Worm (Caenorhabditis elegans) whole organism, L1 larva: Measurements from ENCODE around the gene F07G11.1.
A peak's percentile ranks its signal among the peaks of the same experiment; 100 is the strongest.
"Not testable (repeated sequence)": the region's sequence is repeated elsewhere in the genome, so short reads cannot be mapped to it uniquely, and the experiment has no call there.

Source experiments
- C16A3.4 ChIP-seq: fragments of 150-350 bp; optimal IDR thresholded peaks from 2 replicates; lab custom pipeline; 2014; ENCODE audit warnings: missing biosample characterization, missing genetic modification characterization
- Y116A8C.19 ChIP-seq: sonication (generic microtip); optimal IDR thresholded peaks from 2 replicates; lab custom pipeline; 2016; ENCODE audit warnings: missing compliant biosample characterization, missing genetic modification characterization, borderline replicate concordance
- aha-1 ChIP-seq: fragments of 150-350 bp; optimal IDR thresholded peaks from 2 replicates; lab custom pipeline; 2014; ENCODE audit warnings: missing biosample characterization, missing genetic modification characterization
- alr-1 ChIP-seq: fragments of 200-800 bp; sonication (Bioruptor generic); optimal IDR thresholded peaks from 2 replicates; lab custom pipeline; 2018; ENCODE audit warnings: borderline replicate concordance, mild to moderate bottlenecking, missing genetic modification characterization, missing compliant biosample characterization
- ceh-82 ChIP-seq, 3 experiments: fragments of 150-350 bp in 1 of 3; sonication (generic microtip) in 2 of 3; optimal IDR thresholded peaks; 2 replicates each; lab custom pipeline; 2014 to 2017; ENCODE audit warnings: missing biosample characterization in 3 of 3, missing genetic modification characterization in 3 of 3
- ceh-88 ChIP-seq: fragments of 200-800 bp; sonication (Bioruptor generic); IDR thresholded peaks from 2 replicates; pipeline ENCODE4 v1.3.6; 2022; ENCODE audit warnings: missing genetic modification characterization, missing compliant biosample characterization
- ces-1 ChIP-seq: fragments of 150-350 bp; optimal IDR thresholded peaks from 2 replicates; lab custom pipeline; 2014; ENCODE audit warnings: missing biosample characterization, missing genetic modification reagents, missing genetic modification characterization
- dpl-1 ChIP-seq, 3 experiments: fragments of 150-350 bp in 2 of 3; sonication (generic microtip) in 1 of 3; optimal IDR thresholded peaks; 2 replicates each; lab custom pipeline; 2014 to 2017; ENCODE audit warnings: missing biosample characterization in 3 of 3, missing genetic modification characterization in 3 of 3, missing genetic modification reagents in 3 of 3
- efl-1 ChIP-seq, 4 experiments: fragments of 150-350 bp; optimal IDR thresholded peaks in 3 of 4; peaks in 1 of 4; 1 replicate in 1 of 4; 2 replicates in 3 of 4; lab custom pipeline; 2014; ENCODE audit warnings: missing biosample characterization in 2 of 4, missing genetic modification characterization in 2 of 4, missing genetic modification reagents in 2 of 4
- fkh-8 ChIP-seq: sonication (generic microtip); optimal IDR thresholded peaks from 2 replicates; lab custom pipeline; 2016; ENCODE audit warnings: mild to moderate bottlenecking, missing genetic modification characterization, missing compliant biosample characterization
- fos-1 ChIP-seq: fragments of 150-350 bp; optimal IDR thresholded peaks from 2 replicates; lab custom pipeline; 2014; ENCODE audit warnings: missing biosample characterization, missing genetic modification characterization
- grh-1 ChIP-seq: fragments of 200-800 bp; sonication (Bioruptor generic); IDR thresholded peaks from 2 replicates; pipeline ENCODE4 v1.3.6; 2022; ENCODE audit warnings: missing genetic modification reagents, missing genetic modification characterization, missing compliant biosample characterization
- hlh-17 ChIP-seq: fragments of 200-800 bp; sonication (Bioruptor generic); optimal IDR thresholded peaks from 2 replicates; lab custom pipeline; 2018; ENCODE audit warnings: missing genetic modification characterization, mild to moderate bottlenecking, missing compliant biosample characterization, moderate library complexity, borderline replicate concordance
- hpl-2 ChIP-seq: fragments of 150-350 bp; optimal IDR thresholded peaks from 2 replicates; lab custom pipeline; 2014; ENCODE audit warnings: missing biosample characterization, missing genetic modification reagents, missing genetic modification characterization
- isw-1 ChIP-seq: fragments of 200-800 bp; sonication (Bioruptor generic); IDR thresholded peaks from 2 replicates; pipeline ENCODE4 v1.3.6; 2022; ENCODE audit warnings: missing genetic modification characterization, missing compliant biosample characterization
- jun-1 ChIP-seq: fragments of 150-350 bp; optimal IDR thresholded peaks from 2 replicates; lab custom pipeline; 2014; ENCODE audit warnings: missing biosample characterization, missing genetic modification reagents, missing genetic modification characterization
- lin-35 ChIP-seq, 2 experiments: fragments of 150-350 bp; optimal IDR thresholded peaks; 2 replicates each; lab custom pipeline; 2014; ENCODE audit warnings: missing biosample characterization in 2 of 2, missing genetic modification characterization in 2 of 2, missing genetic modification reagents in 2 of 2
- lin-39 ChIP-seq: fragments of 150-350 bp; optimal IDR thresholded peaks from 2 replicates; lab custom pipeline; 2014; ENCODE audit warnings: missing biosample characterization, missing genetic modification reagents, missing genetic modification characterization
- lir-3 ChIP-seq: sonication (generic microtip); optimal IDR thresholded peaks from 2 replicates; lab custom pipeline; 2016; ENCODE audit warnings: mild to moderate bottlenecking, missing genetic modification characterization, moderate library complexity, missing compliant biosample characterization; ENCODE audit not compliant: poor library complexity
- mab-9 ChIP-seq: fragments of 200-800 bp; sonication (Bioruptor generic); IDR thresholded peaks from 2 replicates; pipeline ENCODE4 v1.3.6; 2022; ENCODE audit warnings: missing genetic modification reagents, missing genetic modification characterization, missing compliant biosample characterization
- nhr-12 ChIP-seq: sonication (generic microtip); optimal IDR thresholded peaks from 2 replicates; lab custom pipeline; 2017; ENCODE audit warnings: missing biosample characterization, missing genetic modification characterization
- nhr-47 ChIP-seq: sonication (generic microtip); optimal IDR thresholded peaks from 2 replicates; lab custom pipeline; 2016; ENCODE audit warnings: mild to moderate bottlenecking, missing genetic modification characterization, moderate library complexity, missing compliant biosample characterization
- nhr-71 ChIP-seq: sonication (generic microtip); optimal IDR thresholded peaks from 2 replicates; lab custom pipeline; 2016; ENCODE audit warnings: mild to moderate bottlenecking, missing genetic modification characterization, moderate library complexity, missing compliant biosample characterization
- nhr-77 ChIP-seq: fragments of 150-350 bp; optimal IDR thresholded peaks from 2 replicates; lab custom pipeline; 2014; ENCODE audit warnings: missing biosample characterization, missing genetic modification characterization
- nhr-84 ChIP-seq: sonication (generic microtip); optimal IDR thresholded peaks from 2 replicates; lab custom pipeline; 2017; ENCODE audit warnings: missing biosample characterization, missing genetic modification characterization
- nhr-90 ChIP-seq: sonication (generic microtip); optimal IDR thresholded peaks from 2 replicates; lab custom pipeline; 2016; ENCODE audit warnings: mild to moderate bottlenecking, missing genetic modification characterization, missing compliant biosample characterization; ENCODE audit not compliant: poor library complexity
- snpc-4 ChIP-seq: fragments of 150-350 bp; optimal IDR thresholded peaks from 2 replicates; lab custom pipeline; 2014; ENCODE audit warnings: missing biosample characterization, missing genetic modification characterization
- snu-23 ChIP-seq: sonication (generic microtip); optimal IDR thresholded peaks from 2 replicates; lab custom pipeline; 2016; ENCODE audit warnings: missing genetic modification characterization, missing compliant biosample characterization
- sptf-1 ChIP-seq: fragments of 150-350 bp; optimal IDR thresholded peaks from 2 replicates; lab custom pipeline; 2014; ENCODE audit warnings: missing biosample characterization, missing genetic modification characterization
- sup-37 ChIP-seq: fragments of 200-800 bp; sonication (Bioruptor generic); optimal IDR thresholded peaks from 2 replicates; lab custom pipeline; 2018; ENCODE audit warnings: mild to moderate bottlenecking, missing genetic modification characterization, missing compliant biosample characterization
- unc-130 ChIP-seq: fragments of 150-350 bp; optimal IDR thresholded peaks from 2 replicates; lab custom pipeline; 2017; ENCODE audit warnings: missing biosample characterization, missing genetic modification characterization, inconsistent platforms
- unc-30 ChIP-seq: sonication (generic microtip); optimal IDR thresholded peaks from 2 replicates; lab custom pipeline; 2017; ENCODE audit warnings: missing biosample characterization, missing genetic modification characterization
- unc-98 ChIP-seq: fragments of 200-800 bp; sonication (Bioruptor generic); IDR thresholded peaks from 2 replicates; pipeline ENCODE4 v1.3.6; 2022; ENCODE audit warnings: missing genetic modification characterization, missing compliant biosample characterization
- vab-15 ChIP-seq: sonication (generic microtip); optimal IDR thresholded peaks from 2 replicates; lab custom pipeline; 2017; ENCODE audit warnings: missing genotype, mild to moderate bottlenecking, missing genetic modification characterization, missing compliant biosample characterization
- xbp-1 ChIP-seq: sonication (generic microtip); optimal IDR thresholded peaks from 2 replicates; lab custom pipeline; 2016; ENCODE audit warnings: missing genetic modification characterization, missing compliant biosample characterization
- ztf-11 ChIP-seq, 2 experiments: sonication (generic microtip); optimal IDR thresholded peaks; 2 replicates each; lab custom pipeline; 2016 to 2017; ENCODE audit warnings: missing genetic modification characterization in 2 of 2, missing biosample characterization in 1 of 2, missing compliant biosample characterization in 1 of 2

The F07G11.1 gene

DNA sequence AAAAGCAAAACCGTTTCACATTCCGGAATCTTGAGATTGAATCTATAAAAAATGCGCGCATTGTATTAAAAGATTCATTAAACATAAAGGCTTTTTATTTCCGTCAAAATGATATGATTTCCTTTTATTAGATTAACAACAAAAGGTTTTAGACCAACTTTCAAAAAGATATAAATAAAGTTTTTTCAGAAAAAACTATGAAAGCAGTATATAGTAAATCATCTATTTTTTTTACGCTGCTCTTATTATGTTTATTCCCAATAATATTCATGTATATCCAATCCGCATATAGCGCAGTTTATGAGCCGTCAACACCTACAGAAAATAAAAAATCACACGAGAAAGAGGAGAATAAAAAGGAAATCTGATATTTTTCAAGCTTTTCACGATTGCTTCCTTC is 2.7 kb upstream of the F07G11.1 start, which contains the start of gene F07G11.2:
Gene F07G11.2 (plus strand): TSS at position 301 of the 400 bp plus-strand sequence.
- TF ChIP-seq unc-98 (GFP tag; lab: Robert Waterston, UW); ceh-82 (tag; optimal IDR thresholded peaks at IDR 0.05; lab: Kevin White, UChicago); lin-39: not testable (repeated sequence)

DNA sequence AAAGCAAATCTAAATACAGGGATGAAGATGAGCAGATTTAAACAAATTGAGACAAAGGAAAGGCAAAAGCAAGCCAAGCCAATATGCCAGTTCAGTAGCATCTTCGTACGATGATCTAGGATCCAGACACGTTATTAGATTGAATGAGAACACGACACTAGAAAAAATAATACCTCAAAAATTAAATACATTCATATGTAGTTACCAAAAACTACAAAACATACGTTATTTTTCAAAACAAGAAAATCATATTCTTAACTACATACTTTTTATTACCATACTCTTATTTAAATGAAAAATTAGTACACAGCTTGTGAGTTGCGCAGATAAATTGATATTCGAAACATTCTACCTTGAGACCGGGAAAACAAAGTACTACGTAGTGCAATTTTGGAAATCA is 6.0 kb downstream of the F07G11.1 start, which contains the start of gene srx-6:
Gene srx-6 (minus strand): TSS at position 101 of the 400 bp plus-strand sequence.
- no peak for TF ChIP-seq hpl-2 (GFP tag; lab: Kevin White, UChicago)
- no peak for TF ChIP-seq snu-23 (GFP tag; lab: Kevin White, UChicago)
- no peak for TF ChIP-seq jun-1 (tag; lab: Kevin White, UChicago)
- no peak for TF ChIP-seq aha-1 (tag; lab: Kevin White, UChicago)
- no peak for TF ChIP-seq snpc-4 (tag; lab: Kevin White, UChicago)
- no peak for TF ChIP-seq nhr-71
- no peak for TF ChIP-seq sptf-1
- TF ChIP-seq efl-1 (optimal IDR thresholded peaks at IDR 0.05; lab: Kevin White, UChicago) = no peak
- no peak for TF ChIP-seq efl-1 (GFP tag; optimal IDR thresholded peaks at IDR 0.05 in 1 of 2; lab: Kevin White, UChicago)
- TF ChIP-seq fos-1 (tag; lab: Kevin White, UChicago) = no peak
- TF ChIP-seq isw-1 = no peak
- no peak for TF ChIP-seq alr-1
- TF ChIP-seq lir-3 (tag; lab: Kevin White, UChicago) = no peak
- TF ChIP-seq nhr-47 (tag; lab: Kevin White, UChicago) = no peak
- no peak for TF ChIP-seq nhr-12 (tag; lab: Kevin White, UChicago)
- TF ChIP-seq lin-39 = no peak
- TF ChIP-seq fkh-8 (tag; lab: Kevin White, UChicago) = no peak
- TF ChIP-seq nhr-90 (tag; lab: Kevin White, UChicago) = no peak
- no peak for TF ChIP-seq unc-30 (tag; lab: Kevin White, UChicago)
- TF ChIP-seq unc-130 (tag; lab: Kevin White, UChicago) = no peak

DNA sequence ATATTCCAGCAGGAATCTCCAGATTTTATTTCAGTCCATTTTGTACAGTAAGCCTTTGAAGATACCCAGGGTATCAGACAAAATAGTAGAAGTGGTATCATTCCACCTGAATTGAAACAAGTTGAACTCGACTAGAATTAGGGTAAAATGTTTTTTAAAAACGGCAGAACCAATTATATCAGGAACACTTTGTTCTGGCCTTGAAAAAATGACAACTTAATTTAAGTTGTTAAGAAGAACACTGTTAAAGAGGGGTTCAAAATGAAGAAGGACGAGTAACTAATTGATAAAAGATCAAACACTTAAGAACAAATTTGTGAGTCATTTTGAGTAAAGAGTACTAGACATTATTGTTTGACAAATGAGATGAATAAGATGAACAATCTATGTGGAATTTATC is 13.7 kb downstream of the F07G11.1 start, which contains the start of gene lmd-4:
Gene lmd-4 (minus strand): TSS at position 101 of the 400 bp plus-strand sequence.
- TF ChIP-seq Y116A8C.19 (tag; lab: Kevin White, UChicago) (no peak), hlh-17 (GFP tag; lab: Kevin White, UChicago) (no peak), xbp-1 (tag; lab: Kevin White, UChicago) (no peak), mab-9 (GFP tag; lab: Robert Waterston, UW) (no peak), grh-1 (no peak), alr-1 (no peak), efl-1 (optimal IDR thresholded peaks at IDR 0.05; lab: Kevin White, UChicago) (no peak), efl-1 (GFP tag; optimal IDR thresholded peaks at IDR 0.05 in 1 of 2; lab: Kevin White, UChicago) (peak in 1 of 2 experiments; percentile 17)
- TF ChIP-seq, all 84 proteins: peak for 1

DNA sequence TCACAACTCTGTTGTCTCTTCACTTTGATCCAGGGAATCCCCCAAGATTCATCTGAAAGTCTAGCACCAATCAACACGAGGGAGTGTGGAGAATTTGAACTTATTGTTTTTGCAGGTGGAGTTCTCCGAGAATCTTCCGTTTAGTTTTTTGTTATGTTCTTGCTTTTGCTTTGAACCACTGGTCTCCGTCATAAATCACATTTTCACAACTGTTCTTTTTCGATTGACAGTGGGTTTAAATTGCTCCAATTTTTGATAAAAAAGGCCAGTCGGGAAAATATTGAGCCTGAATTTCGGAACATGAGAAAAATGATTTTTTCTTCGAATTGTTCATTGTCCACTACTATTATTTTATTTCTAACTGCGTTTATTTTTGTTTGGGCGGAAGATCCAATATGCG is 14.7 kb downstream of the F07G11.1 start, which contains the start of gene F10G2.10:
Gene F10G2.10 (plus strand): TSS at position 301 of the 400 bp plus-strand sequence.
- no peak for TF ChIP-seq sup-37 (GFP tag; lab: Kevin White, UChicago)
- no peak for TF ChIP-seq nhr-84 (tag; lab: Kevin White, UChicago)
- no peak for TF ChIP-seq C16A3.4
- TF ChIP-seq isw-1 = no peak
- no peak for TF ChIP-seq alr-1
- no peak for TF ChIP-seq ztf-11 (tag; optimal IDR thresholded peaks at IDR 0.05; lab: Kevin White, UChicago)
- TF ChIP-seq ces-1 (GFP tag; lab: Kevin White, UChicago) = no peak
- no peak for TF ChIP-seq ceh-82 (tag; optimal IDR thresholded peaks at IDR 0.05; lab: Kevin White, UChicago)
- TF ChIP-seq snu-23 (GFP tag; lab: Kevin White, UChicago) = no peak
- TF ChIP-seq efl-1 (optimal IDR thresholded peaks at IDR 0.05; lab: Kevin White, UChicago) = no peak
- TF ChIP-seq efl-1 (GFP tag; optimal IDR thresholded peaks at IDR 0.05 in 1 of 2; lab: Kevin White, UChicago) = no peak
- no peak for TF ChIP-seq lin-39
- TF ChIP-seq ceh-88 (GFP tag; lab: Robert Waterston, UW) = no peak
- no peak for TF ChIP-seq lin-35 (GFP tag; optimal IDR thresholded peaks at IDR 0.05; lab: Kevin White, UChicago)
- no peak for TF ChIP-seq vab-15
- TF ChIP-seq jun-1 (tag; lab: Kevin White, UChicago) = no peak
- TF ChIP-seq dpl-1 (GFP tag; optimal IDR thresholded peaks at IDR 0.05; lab: Kevin White, UChicago) = no peak
- TF ChIP-seq nhr-77 = no peak
